Fruit fly (Drosophila melanogaster) whole organism, pupa: ENCODE results near the gene p-cup.

ENCODE experiments used
- CG10348 ChIP-seq: fragments of 200-800 bp; sonication (Bioruptor generic); IDR thresholded peaks from 2 replicates; pipeline ENCODE4 v1.3.6; 2022; ENCODE audit warnings: missing biosample characterization, missing genetic modification characterization
- CG12605 ChIP-seq: fragments of 200-800 bp; sonication (Bioruptor generic); IDR thresholded peaks from 2 replicates; pipeline ENCODE4 v1.3.6; 2022; ENCODE audit warnings: missing biosample characterization, missing genetic modification characterization
- CG13204 ChIP-seq: fragments of 200-800 bp; sonication (Bioruptor generic); optimal IDR thresholded peaks from 2 replicates; lab custom pipeline; 2018; ENCODE audit warnings: missing biosample characterization, mild to moderate bottlenecking, missing genetic modification characterization, moderate library complexity
- CG14655 ChIP-seq: fragments of 200-800 bp; sonication (Bioruptor generic); optimal IDR thresholded peaks from 3 replicates; lab custom pipeline; 2017; ENCODE audit warnings: mild to moderate bottlenecking, missing biosample characterization, missing genetic modification reagents, missing genetic modification characterization
- CG15710 ChIP-seq: fragments of 200-800 bp; sonication (Bioruptor generic); optimal IDR thresholded peaks from 2 replicates; lab custom pipeline; 2018; ENCODE audit warnings: missing biosample characterization, mild to moderate bottlenecking, missing genetic modification characterization, moderate library complexity
- CG17806 ChIP-seq: fragments of 200-800 bp; sonication (Bioruptor generic); optimal IDR thresholded peaks from 2 replicates; lab custom pipeline; 2018; ENCODE audit warnings: missing biosample characterization, mild to moderate bottlenecking, missing genetic modification characterization, moderate library complexity
- CG32121 ChIP-seq: fragments of 200-800 bp; sonication (Bioruptor generic); IDR thresholded peaks from 2 replicates; pipeline ENCODE4 v1.3.6; 2022; ENCODE audit warnings: missing biosample characterization, missing genetic modification characterization
- CG34367 ChIP-seq: fragments of 200-800 bp; sonication (Bioruptor generic); optimal IDR thresholded peaks from 2 replicates; lab custom pipeline; 2018; ENCODE audit warnings: missing biosample characterization, mild to moderate bottlenecking, missing genetic modification characterization
- CG4496 ChIP-seq: fragments of 200-800 bp; sonication (Bioruptor generic); IDR thresholded peaks from 3 replicates; pipeline ENCODE4 v1.3.6; 2022; ENCODE audit warnings: missing biosample characterization, missing genetic modification characterization
- CG8159 ChIP-seq: fragments of 200-800 bp; sonication (Bioruptor generic); optimal IDR thresholded peaks from 3 replicates; lab custom pipeline; 2018; ENCODE audit warnings: missing biosample characterization, mild to moderate bottlenecking, missing genetic modification characterization, moderate library complexity
- CG8301 ChIP-seq: fragments of 200-800 bp; sonication (Bioruptor generic); optimal IDR thresholded peaks from 2 replicates; lab custom pipeline; 2018; ENCODE audit warnings: missing biosample characterization, mild to moderate bottlenecking, missing genetic modification characterization
- CG9948 ChIP-seq: fragments of 200-800 bp; sonication (Bioruptor generic); optimal IDR thresholded peaks from 2 replicates; lab custom pipeline; 2018; ENCODE audit warnings: missing biosample characterization, mild to moderate bottlenecking, missing genetic modification characterization, moderate library complexity
- D1 ChIP-seq: fragments of 200-800 bp; sonication (Bioruptor generic); optimal IDR thresholded peaks from 2 replicates; lab custom pipeline; 2018; ENCODE audit warnings: missing biosample characterization, mild to moderate bottlenecking, missing genetic modification characterization, moderate library complexity
- EcR ChIP-seq: fragments of 200-800 bp; sonication (Bioruptor generic); optimal IDR thresholded peaks from 3 replicates; lab custom pipeline; 2019; ENCODE audit warnings: missing biosample characterization, missing genetic modification characterization, mild to moderate bottlenecking, moderate library complexity, missing genetic modification reagents
- Ets98B ChIP-seq: fragments of 200-800 bp; sonication (Bioruptor generic); IDR thresholded peaks from 2 replicates; pipeline ENCODE4 v1.3.6; 2022; ENCODE audit warnings: missing biosample characterization, missing genetic modification characterization
- Pif1A ChIP-seq: fragments of 200-800 bp; sonication (Bioruptor generic); optimal IDR thresholded peaks from 3 replicates; lab custom pipeline; 2016; ENCODE audit warnings: missing biosample characterization, missing genetic modification characterization
- Pif1B ChIP-seq: fragments of 200-800 bp; sonication (Bioruptor generic); optimal IDR thresholded peaks from 3 replicates; lab custom pipeline; 2016; ENCODE audit warnings: missing biosample characterization, missing genetic modification characterization
- Snoo ChIP-seq: fragments of 200-800 bp; sonication (Bioruptor generic); optimal IDR thresholded peaks from 3 replicates; lab custom pipeline; 2017; ENCODE audit warnings: missing biosample characterization, mild to moderate bottlenecking, missing genetic modification characterization, inconsistent platforms
- fd96Ca ChIP-seq: fragments of 200-800 bp; sonication (Bioruptor generic); IDR thresholded peaks from 3 replicates; pipeline ENCODE4 v1.3.6; 2022; ENCODE audit warnings: missing biosample characterization, missing genetic modification characterization
- gl ChIP-seq: fragments of 200-800 bp; sonication (Bioruptor generic); optimal IDR thresholded peaks from 2 replicates; lab custom pipeline; 2018; ENCODE audit warnings: missing biosample characterization, mild to moderate bottlenecking, missing genetic modification characterization
- rn ChIP-seq: fragments of 200-800 bp; sonication (Bioruptor generic); IDR thresholded peaks from 2 replicates; pipeline ENCODE4 v1.3.6; 2022; ENCODE audit warnings: missing biosample characterization, missing genetic modification characterization

p-cup gene

dm6 chrX:17472467-17472866 lies 23.9 kb upstream of the p-cup start:
- no peak for TF ChIP-seq CG9948
- TF ChIP-seq CG14655 (GFP tag; lab: Kevin White, UChicago): no peak
- no peak for TF ChIP-seq CG8159 (tag; lab: Kevin White, UChicago)

DNA sequence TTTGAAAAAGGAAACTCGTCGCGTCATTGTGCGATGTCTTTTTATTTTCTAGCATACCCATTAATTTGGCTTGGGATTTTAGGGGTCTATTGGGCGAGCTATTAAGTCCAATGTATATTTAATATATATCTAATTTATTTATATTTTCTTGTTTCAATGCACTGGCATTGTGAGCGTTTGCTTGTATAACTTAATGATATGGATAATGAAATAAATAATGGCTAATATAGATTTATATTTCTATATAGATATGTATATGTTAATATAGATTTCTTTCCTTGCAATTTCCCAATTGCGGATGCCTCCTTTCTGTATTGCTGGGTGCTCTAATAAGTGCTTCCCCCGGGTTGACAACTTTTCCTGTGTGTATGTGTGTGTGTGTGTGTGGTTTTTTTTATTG lies 23.0 kb upstream of the p-cup start:
- peak; percentile 14 for TF ChIP-seq CG34367 (tag; lab: Kevin White, UChicago)
- no peak for TF ChIP-seq CG12605 (GFP tag; lab: Robert Waterston, UW)
- no peak for TF ChIP-seq Snoo (tag; lab: Kevin White, UChicago)
- peak; percentile 54 for TF ChIP-seq CG15710 (tag; lab: Kevin White, UChicago)
- TF ChIP-seq CG13204: no peak
- no peak for TF ChIP-seq CG10348 (GFP tag; lab: Robert Waterston, UW)
- TF ChIP-seq D1 (tag; lab: Kevin White, UChicago): no peak
- peak; percentile 25 for TF ChIP-seq CG8301 (tag; lab: Kevin White, UChicago)
- no peak for TF ChIP-seq Ets98B (GFP tag; lab: Robert Waterston, UW)
- TF ChIP-seq CG32121: no peak
- TF ChIP-seq CG9948: peak; percentile 57
- no peak for TF ChIP-seq fd96Ca
- TF ChIP-seq Pif1B: no peak
- TF ChIP-seq CG4496 (GFP tag; lab: Robert Waterston, UW): no peak
- TF ChIP-seq rn: no peak
- TF ChIP-seq gl (tag; lab: Kevin White, UChicago): no peak
- peak; percentile 52 for TF ChIP-seq CG17806 (tag; lab: Kevin White, UChicago)
- peak; percentile 70 for TF ChIP-seq CG14655 (GFP tag; lab: Kevin White, UChicago)
- no peak for TF ChIP-seq Pif1A
- TF ChIP-seq EcR (GFP tag; lab: Kevin White, UChicago): no peak
- peak; percentile 58 for TF ChIP-seq CG8159 (tag; lab: Kevin White, UChicago)

DNA sequence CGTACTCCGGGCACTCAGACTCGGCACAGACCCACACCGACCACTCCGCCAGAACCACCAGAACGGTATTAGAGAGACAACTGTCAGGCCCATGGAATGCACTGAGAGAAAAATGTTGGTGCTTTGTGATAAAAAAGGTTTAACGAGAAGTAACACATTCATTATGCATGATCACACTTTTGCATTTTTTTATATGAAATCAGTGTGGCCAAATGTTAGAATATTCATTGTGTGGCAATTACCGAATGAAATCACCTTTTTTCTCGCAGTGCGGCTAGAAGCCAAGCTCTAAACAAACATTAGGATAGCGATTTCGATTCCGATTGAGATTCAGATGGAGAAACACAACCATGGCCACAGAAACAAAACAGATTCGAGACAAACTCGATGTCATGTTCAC lies 16.9 kb upstream of the p-cup start:
- TF ChIP-seq CG9948 (peak; percentile 7), CG32121 (peak; percentile 54), CG12605 (GFP tag; lab: Robert Waterston, UW) (no peak), CG8301 (tag; lab: Kevin White, UChicago) (no peak), Ets98B (GFP tag; lab: Robert Waterston, UW) (peak; percentile 40; the same call in 1 of the 2 replicates), CG10348 (GFP tag; lab: Robert Waterston, UW) (no peak), CG17806 (tag; lab: Kevin White, UChicago) (peak; percentile 34), CG4496 (GFP tag; lab: Robert Waterston, UW) (peak; percentile 67; the same call in 2 of the 3 replicates), rn (no peak), fd96Ca (peak; percentile 69; the same call in 1 of the 3 replicates)

DNA sequence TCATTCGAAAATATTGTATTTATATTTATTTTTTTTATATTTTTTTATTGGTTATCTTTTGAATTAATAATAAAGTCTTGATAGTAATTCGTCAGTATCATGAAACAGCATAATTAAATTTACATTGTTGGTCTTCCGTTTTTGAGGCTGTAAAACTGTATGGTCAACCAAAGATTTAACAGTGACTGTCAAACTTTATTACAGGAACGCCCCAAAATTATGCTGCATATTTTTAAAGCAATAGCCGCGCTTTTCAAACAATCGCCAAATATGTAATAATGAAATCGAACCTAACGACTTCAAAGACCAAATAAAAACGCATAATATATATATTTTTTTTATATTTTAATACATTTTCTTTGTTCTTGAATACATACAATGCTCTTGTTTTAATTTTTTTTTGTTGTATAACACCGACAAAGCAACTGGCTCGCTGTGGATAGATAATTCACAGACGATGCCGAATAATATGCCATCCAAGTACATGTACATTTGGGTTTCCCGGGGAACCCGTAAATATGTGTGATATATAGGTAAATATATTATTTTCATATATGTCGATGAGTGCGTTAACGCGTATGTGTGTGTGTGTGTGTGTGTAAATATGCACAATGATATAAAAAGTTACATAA lies 7.4 kb upstream of the p-cup start:
- TF ChIP-seq CG15710 (tag; lab: Kevin White, UChicago): no peak
- TF ChIP-seq D1 (tag; lab: Kevin White, UChicago): peak; percentile 88

DNA sequence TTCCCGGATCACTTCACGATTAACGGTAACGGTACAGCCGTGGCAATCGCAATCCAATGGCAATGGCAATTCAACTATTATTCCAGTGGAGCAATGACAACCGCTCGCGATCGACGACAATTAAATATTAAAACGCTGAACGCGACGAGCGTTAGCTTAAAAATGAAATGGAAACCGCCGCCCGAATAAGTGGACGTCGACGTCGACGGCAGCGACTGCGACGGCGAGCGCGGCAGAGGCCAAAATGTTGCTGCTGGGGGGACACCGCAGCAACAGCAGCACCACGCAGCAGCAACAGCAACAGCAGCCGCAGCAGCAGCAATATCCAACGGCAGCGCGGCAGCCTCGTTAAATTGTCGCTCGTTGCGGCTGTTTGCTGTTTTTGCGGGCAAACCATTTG lies 3.9 kb upstream of the p-cup start, which contains the start of gene CG8568:
CG8568 (minus strand) TSS at position 101 of the 400 bp plus-strand sequence.
- no peak for TF ChIP-seq CG14655 (GFP tag; lab: Kevin White, UChicago)
- TF ChIP-seq Ets98B (GFP tag; lab: Robert Waterston, UW): peak; percentile 24; the same call in 1 of the 2 replicates

DNA sequence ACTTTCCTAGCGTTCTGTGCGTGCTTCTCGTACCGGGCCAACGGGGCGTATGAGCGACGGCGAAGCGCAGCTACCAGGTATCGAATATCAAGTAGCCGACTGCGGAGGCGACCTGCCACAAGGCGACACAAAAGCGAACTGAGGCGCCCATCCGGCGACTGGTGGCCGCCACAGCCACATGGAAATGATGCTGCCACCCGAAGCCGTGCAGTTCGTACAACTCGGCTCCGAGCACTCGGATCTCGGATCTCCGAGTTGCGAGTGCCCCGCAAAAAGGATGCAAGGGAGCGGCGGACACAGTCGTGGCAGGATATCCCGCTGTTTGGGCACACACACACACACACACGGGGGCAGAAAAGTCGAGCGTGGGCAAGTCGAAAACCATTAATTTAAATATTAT lies 4.7 kb downstream of the p-cup start, which contains the start of the genes CG12994 and CG46464:
CG12994 (minus strand) TSS at position 115 of the 400 bp plus-strand sequence.
CG46464 (minus strand) TSS at position 115 of the 400 bp plus-strand sequence.
- TF ChIP-seq gl (tag; lab: Kevin White, UChicago) (no peak), CG13204 (no peak), D1 (tag; lab: Kevin White, UChicago) (no peak), Ets98B (GFP tag; lab: Robert Waterston, UW) (no peak), CG8159 (tag; lab: Kevin White, UChicago) (no peak), CG4496 (GFP tag; lab: Robert Waterston, UW) (no peak), Pif1A (no peak), rn (no peak), CG14655 (GFP tag; lab: Kevin White, UChicago) (no peak), CG17806 (tag; lab: Kevin White, UChicago) (no peak), CG10348 (GFP tag; lab: Robert Waterston, UW) (no peak), Snoo (tag; lab: Kevin White, UChicago) (no peak), CG8301 (tag; lab: Kevin White, UChicago) (no peak), CG32121 (no peak), CG9948 (no peak), CG15710 (tag; lab: Kevin White, UChicago) (no peak), Pif1B (no peak), CG34367 (tag; lab: Kevin White, UChicago) (no peak), fd96Ca (no peak)

- TF ChIP-seq Pif1A (peak; percentile 7), CG4496 (GFP tag; lab: Robert Waterston, UW) (peak; percentile 61; the same call in 2 of the 3 replicates), CG13204 (no peak), fd96Ca (peak; percentile 38; the same call in 1 of the 3 replicates), CG32121 (0 out of 2 replicates have a peak, but pooled peaks have one; percentile 19), CG8159 (tag; lab: Kevin White, UChicago) (peak; percentile 23)
Observed at dm6 chrX:17424383-17424782, 24.2 kb downstream of the p-cup start.
